Fruit fly (Drosophila melanogaster): Measurements from ENCODE around the gene Prtl99C.

DNA sequence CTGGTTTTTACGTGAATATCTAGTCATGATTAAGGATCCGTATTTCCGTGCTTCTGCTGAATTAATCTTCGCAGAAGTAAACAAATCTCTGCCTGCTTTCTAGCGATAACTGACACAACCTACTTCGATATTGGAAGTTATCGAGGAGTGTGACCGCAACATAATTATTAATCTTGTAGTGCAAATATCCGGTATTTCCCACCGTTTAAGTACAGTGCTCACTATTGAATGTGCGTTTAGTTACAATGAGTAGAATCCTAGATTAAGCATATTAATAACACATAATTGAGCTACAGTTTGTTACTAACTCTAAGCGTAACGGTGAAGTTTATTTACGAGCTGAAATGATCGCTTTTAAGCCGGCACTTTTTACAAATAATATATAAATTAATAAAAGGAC, 24.0 kb downstream of the Prtl99C start:
- no peak for TF ChIP-seq CG10348 (GFP tag; IDR thresholded peaks at IDR 0.05)
- TF ChIP-seq EcR (GFP tag; optimal IDR thresholded peaks at IDR 0.05) = no peak

Data from whole organism, pupa.